Worm (Caenorhabditis elegans): ENCODE measurements around the gene asns-1.

ce11 chrV:8513361-8513760 is 32.6 kb upstream of the asns-1 start, which contains the start of gene F45F2.9:
- no peak for TF ChIP-seq die-1 (tag; optimal IDR thresholded peaks at IDR 0.05)
- no peak for TF ChIP-seq hmg-1.2 (GFP tag; IDR thresholded peaks at IDR 0.05)
- no peak for TF ChIP-seq hlh-12 (tag; optimal IDR thresholded peaks at IDR 0.05)
- no peak for TF ChIP-seq dpl-1 (GFP tag; optimal IDR thresholded peaks at IDR 0.05)
- TF ChIP-seq K12H6.12 (tag; optimal IDR thresholded peaks at IDR 0.05), result no peak
- no peak for TF ChIP-seq madf-3 (GFP tag; IDR thresholded peaks at IDR 0.05)
- no peak for TF ChIP-seq F55B11.4 (tag; optimal IDR thresholded peaks at IDR 0.05; ENCODE audit: borderline replicate concordance, insufficient read depth)
- TF ChIP-seq K11D2.4 (GFP tag; IDR thresholded peaks at IDR 0.05), result no peak
- no peak for TF ChIP-seq ztf-26 (tag; optimal IDR thresholded peaks at IDR 0.05)
